Fruit fly (Drosophila melanogaster) whole organism, embryonic: ENCODE measurements around the gene Mob3.

Experiments
- Adf1 ChIP-seq: fragments of 200-800 bp; sonication (Bioruptor generic); IDR thresholded peaks from 2 replicates; pipeline ENCODE4 v1.3.6; 2022; ENCODE audit warnings: missing biosample characterization, missing genetic modification characterization
- Atf3 ChIP-seq: fragments of 200-800 bp; sonication (Bioruptor generic); optimal IDR thresholded peaks from 3 replicates; lab custom pipeline; 2016; ENCODE audit warnings: missing biosample characterization, missing genetic modification characterization
- CG10274 ChIP-seq: fragments of 200-800 bp; sonication (Bioruptor generic); optimal IDR thresholded peaks from 3 replicates; lab custom pipeline; 2017; ENCODE audit warnings: missing biosample characterization, mild to moderate bottlenecking, missing genetic modification characterization
- CG11085 ChIP-seq: fragments of 200-800 bp; sonication (Bioruptor generic); IDR thresholded peaks from 2 replicates; pipeline ENCODE4 v1.3.6; 2022; ENCODE audit warnings: missing biosample characterization, missing genetic modification characterization
- CG11398 ChIP-seq: fragments of 200-800 bp; sonication (Bioruptor generic); optimal IDR thresholded peaks from 2 replicates; lab custom pipeline; 2016; ENCODE audit warnings: missing biosample characterization, missing genetic modification characterization
- CG12155 ChIP-seq: fragments of 200-800 bp; sonication (Bioruptor generic); optimal IDR thresholded peaks from 3 replicates; lab custom pipeline; 2016; ENCODE audit warnings: missing biosample characterization, missing genetic modification characterization
- CG12299 ChIP-seq: fragments of 200-800 bp; sonication (Bioruptor generic); optimal IDR thresholded peaks from 2 replicates; lab custom pipeline; 2018; ENCODE audit warnings: missing biosample characterization, mild to moderate bottlenecking, missing genetic modification characterization
- CG12744 ChIP-seq: fragments of 200-800 bp; sonication (Bioruptor generic); optimal IDR thresholded peaks from 2 replicates; lab custom pipeline; 2016; ENCODE audit warnings: missing biosample characterization, missing genetic modification characterization
- CG14014 ChIP-seq: fragments of 200-800 bp; sonication (Bioruptor generic); IDR thresholded peaks from 2 replicates; pipeline ENCODE4 v1.3.6; 2022; ENCODE audit warnings: missing biosample characterization, missing genetic modification characterization
- CG16813 ChIP-seq: fragments of 200-800 bp; sonication (Bioruptor generic); IDR thresholded peaks from 3 replicates; pipeline ENCODE4 v1.3.6; 2022; ENCODE audit warnings: missing biosample characterization, missing genetic modification characterization; ENCODE audit not compliant: partially characterized antibody
- CG17361 ChIP-seq: fragments of 200-800 bp; sonication (Bioruptor generic); IDR thresholded peaks from 3 replicates; pipeline ENCODE4 v1.3.6; 2022; ENCODE audit warnings: missing biosample characterization, missing genetic modification characterization
- CG17385 ChIP-seq: fragments of 200-800 bp; sonication (Bioruptor generic); optimal IDR thresholded peaks from 3 replicates; lab custom pipeline; 2018; ENCODE audit warnings: missing biosample characterization, mild to moderate bottlenecking, missing genetic modification characterization
- CG18011 ChIP-seq: fragments of 200-800 bp; sonication (Bioruptor generic); optimal IDR thresholded peaks from 2 replicates; lab custom pipeline; 2017; ENCODE audit warnings: missing biosample characterization, missing genetic modification characterization, mild to moderate bottlenecking, moderate library complexity, missing genotype
- CG31441 ChIP-seq: fragments of 200-800 bp; sonication (Bioruptor generic); IDR thresholded peaks from 2 replicates; pipeline ENCODE4 v1.3.6; 2022; ENCODE audit warnings: missing biosample characterization, missing genetic modification characterization
- CG3995 ChIP-seq: fragments of 200-800 bp; sonication (Bioruptor generic); optimal IDR thresholded peaks from 3 replicates; lab custom pipeline; 2016; ENCODE audit warnings: missing biosample characterization, missing genetic modification characterization
- CG43689 ChIP-seq: fragments of 200-800 bp; sonication (Bioruptor generic); IDR thresholded peaks from 2 replicates; pipeline ENCODE4 v1.3.6; 2022; ENCODE audit warnings: missing biosample characterization, missing genetic modification characterization
- CG6683 ChIP-seq: fragments of 200-800 bp; sonication (Bioruptor generic); optimal IDR thresholded peaks from 2 replicates; lab custom pipeline; 2017; ENCODE audit warnings: missing biosample characterization, mild to moderate bottlenecking, missing genetic modification characterization, missing genetic modification reagents
- CG7987 ChIP-seq: fragments of 200-800 bp; sonication (Bioruptor generic); optimal IDR thresholded peaks from 2 replicates; lab custom pipeline; 2018; ENCODE audit warnings: missing biosample characterization, mild to moderate bottlenecking, missing genetic modification characterization, moderate library complexity
- CG9437 ChIP-seq: fragments of 200-800 bp; sonication (Bioruptor generic); optimal IDR thresholded peaks from 2 replicates; lab custom pipeline; 2018; ENCODE audit warnings: missing biosample characterization, mild to moderate bottlenecking, missing genetic modification characterization
- CG9727 ChIP-seq: fragments of 200-800 bp; sonication (Bioruptor generic); optimal IDR thresholded peaks from 3 replicates; lab custom pipeline; 2017; ENCODE audit warnings: missing biosample characterization, mild to moderate bottlenecking, missing genetic modification characterization
- CG9797 ChIP-seq: fragments of 200-800 bp; sonication (Bioruptor generic); optimal IDR thresholded peaks from 3 replicates; lab custom pipeline; 2018; ENCODE audit warnings: missing biosample characterization, mild to moderate bottlenecking, missing genetic modification characterization
- CTCF ChIP-seq: fragments of 200-800 bp; sonication (Bioruptor generic); optimal IDR thresholded peaks from 2 replicates; lab custom pipeline; 2017; ENCODE audit warnings: missing biosample characterization, mild to moderate bottlenecking, missing genetic modification characterization, moderate library complexity
- D19A ChIP-seq: fragments of 200-800 bp; optimal IDR thresholded peaks from 3 replicates; lab custom pipeline; 2019; ENCODE audit warnings: missing biosample characterization, mild to moderate bottlenecking, missing genetic modification characterization, moderate library complexity
- D19B ChIP-seq: fragments of 200-800 bp; sonication (Bioruptor generic); optimal IDR thresholded peaks from 2 replicates; lab custom pipeline; 2017; ENCODE audit warnings: missing biosample characterization, mild to moderate bottlenecking, missing genetic modification characterization
- Dfd ChIP-seq, 2 experiments: fragments of >200 bp; optimal IDR thresholded peaks; 2 replicates each; lab custom pipeline; 2017; ENCODE audit warnings: missing biosample characterization in 2 of 2, missing genetic modification characterization in 2 of 2
- Fer3 ChIP-seq: fragments of 200-800 bp; sonication (Bioruptor generic); optimal IDR thresholded peaks from 2 replicates; lab custom pipeline; 2018; ENCODE audit warnings: missing biosample characterization, mild to moderate bottlenecking, missing genetic modification characterization, moderate library complexity
- Hr3 ChIP-seq: fragments of 200-800 bp; sonication (Bioruptor generic); optimal IDR thresholded peaks from 3 replicates; lab custom pipeline; 2016; ENCODE audit warnings: missing biosample characterization, missing genetic modification characterization
- Lhr ChIP-seq: fragments of 200-800 bp; sonication (Bioruptor generic); optimal IDR thresholded peaks from 3 replicates; lab custom pipeline; 2017; ENCODE audit warnings: mild to moderate bottlenecking, missing biosample characterization, missing genetic modification reagents, missing genetic modification characterization
- MTF-1 ChIP-seq: fragments of 200-800 bp; sonication (Bioruptor generic); optimal IDR thresholded peaks from 2 replicates; lab custom pipeline; 2018; ENCODE audit warnings: missing biosample characterization, mild to moderate bottlenecking, missing genetic modification characterization, borderline replicate concordance
- Ravus ChIP-seq: fragments of 200-800 bp; sonication (Bioruptor generic); IDR thresholded peaks from 2 replicates; pipeline ENCODE4 v1.3.6; 2022; ENCODE audit warnings: missing biosample characterization, missing genetic modification characterization
- Rfx ChIP-seq: fragments of 200-800 bp; sonication (Bioruptor generic); IDR thresholded peaks from 2 replicates; pipeline ENCODE4 v1.3.6; 2022; ENCODE audit warnings: missing biosample characterization, missing genetic modification characterization
- Scr ChIP-seq: fragments of 200-800 bp; sonication (Bioruptor generic); IDR thresholded peaks from 2 replicates; pipeline ENCODE4 v1.3.6; 2022; ENCODE audit warnings: missing biosample characterization, missing genetic modification characterization; ENCODE audit not compliant: partially characterized antibody
- Sin3A ChIP-seq: fragments of >200 bp; optimal IDR thresholded peaks from 2 replicates; lab custom pipeline; 2018
- Six4 ChIP-seq: fragments of 200-800 bp; sonication (Bioruptor generic); optimal IDR thresholded peaks from 2 replicates; lab custom pipeline; 2016; ENCODE audit warnings: missing biosample characterization, missing genetic modification characterization
- az2 ChIP-seq: fragments of 200-800 bp; sonication (Bioruptor generic); optimal IDR thresholded peaks from 3 replicates; lab custom pipeline; 2016; ENCODE audit warnings: missing biosample characterization, missing genetic modification characterization
- bab2 ChIP-seq: fragments of 200-800 bp; sonication (Bioruptor generic); optimal IDR thresholded peaks from 2 replicates; lab custom pipeline; 2016; ENCODE audit warnings: missing biosample characterization, missing genetic modification characterization
- cg ChIP-seq: fragments of 200-800 bp; sonication (Bioruptor generic); optimal IDR thresholded peaks from 3 replicates; lab custom pipeline; 2019; ENCODE audit warnings: missing biosample characterization, mild to moderate bottlenecking, missing genetic modification characterization, moderate library complexity
- chif ChIP-seq, 2 experiments: fragments of 200-800 bp; sonication (Bioruptor generic); optimal IDR thresholded peaks; 3 replicates each; lab custom pipeline; 2016; ENCODE audit warnings: missing biosample characterization in 2 of 2, missing genetic modification characterization in 2 of 2
- corto ChIP-seq: fragments of 200-800 bp; sonication (Bioruptor generic); optimal IDR thresholded peaks from 2 replicates; lab custom pipeline; 2016; ENCODE audit warnings: missing biosample characterization, mild to moderate bottlenecking, missing genetic modification characterization, moderate library complexity
- da ChIP-seq: fragments of 200-800 bp; sonication (Bioruptor generic); optimal IDR thresholded peaks from 2 replicates; lab custom pipeline; 2016; ENCODE audit warnings: missing biosample characterization, missing genetic modification characterization
- dati ChIP-seq: fragments of 200-800 bp; sonication (Bioruptor generic); IDR thresholded peaks from 2 replicates; pipeline ENCODE4 v1.3.6; 2022; ENCODE audit warnings: missing biosample characterization, missing genetic modification characterization
- ewg ChIP-seq: fragments of 200-800 bp; sonication (Bioruptor generic); optimal IDR thresholded peaks from 3 replicates; lab custom pipeline; 2017; ENCODE audit warnings: mild to moderate bottlenecking, missing biosample characterization, missing genetic modification reagents, missing genetic modification characterization
- gce ChIP-seq: fragments of 200-800 bp; sonication (Bioruptor generic); IDR thresholded peaks from 3 replicates; pipeline ENCODE4 v1.3.6; 2022; ENCODE audit warnings: missing biosample characterization, missing genetic modification characterization
- gcm ChIP-seq: fragments of 200-800 bp; sonication (Bioruptor generic); optimal IDR thresholded peaks from 2 replicates; lab custom pipeline; 2019; ENCODE audit warnings: missing biosample characterization, mild to moderate bottlenecking, missing genetic modification characterization, moderate library complexity
- jigr1 ChIP-seq: fragments of 200-800 bp; sonication (Bioruptor generic); IDR thresholded peaks from 3 replicates; pipeline ENCODE4 v1.3.6; 2022; ENCODE audit warnings: missing biosample characterization, missing genetic modification characterization
- lbe ChIP-seq: fragments of 200-800 bp; sonication (Bioruptor generic); optimal IDR thresholded peaks from 2 replicates; lab custom pipeline; 2016; ENCODE audit warnings: missing biosample characterization, mild to moderate bottlenecking, missing genetic modification characterization
- lilli ChIP-seq: fragments of 200-800 bp; sonication (Bioruptor generic); optimal IDR thresholded peaks from 3 replicates; lab custom pipeline; 2016; ENCODE audit warnings: missing biosample characterization, missing genetic modification characterization
- mirr ChIP-seq: fragments of 200-800 bp; sonication (Bioruptor generic); optimal IDR thresholded peaks from 3 replicates; lab custom pipeline; 2018; ENCODE audit warnings: missing biosample characterization, mild to moderate bottlenecking, missing genetic modification characterization
- nerfin-2 ChIP-seq: fragments of 200-800 bp; sonication (Bioruptor generic); IDR thresholded peaks from 2 replicates; pipeline ENCODE4 v1.3.6; 2022; ENCODE audit warnings: missing biosample characterization, missing genetic modification characterization; ENCODE audit not compliant: partially characterized antibody
- pb ChIP-seq: fragments of 200-800 bp; sonication (Bioruptor generic); optimal IDR thresholded peaks from 3 replicates; lab custom pipeline; 2016; ENCODE audit warnings: missing biosample characterization, missing genetic modification characterization
- pzg ChIP-seq: fragments of 200-800 bp; sonication (Bioruptor generic); optimal IDR thresholded peaks from 3 replicates; lab custom pipeline; 2018; ENCODE audit warnings: missing biosample characterization, mild to moderate bottlenecking, missing genetic modification characterization, moderate library complexity
- shn ChIP-seq: fragments of 200-800 bp; sonication (Bioruptor generic); optimal IDR thresholded peaks from 3 replicates; lab custom pipeline; 2016; ENCODE audit warnings: missing biosample characterization, missing genetic modification characterization

Gene Mob3

dm6 chr2L:10303786-10304185, 38.6 kb downstream of the Mob3 start, which contains the start of gene nmd (continued):
- TF ChIP-seq ewg (GFP tag; lab: Kevin White, UChicago) (no peak), CG9797 (GFP tag; lab: Kevin White, UChicago) (peak; percentile 71), CG31441 (no peak), CG11085 (GFP tag; lab: Robert Waterston, UW) (no peak), MTF-1 (GFP tag; lab: Kevin White, UChicago) (no peak), CG12299 (tag; lab: Kevin White, UChicago) (no peak), CG16813 (peak; percentile 50; the same call in 1 of the 3 replicates), Six4 (no peak), CG7987 (GFP tag; lab: Kevin White, UChicago) (peak; percentile 17), CTCF (GFP tag; lab: Kevin White, UChicago) (no peak), nerfin-2 (GFP tag; lab: Robert Waterston, UW) (no peak), pzg (GFP tag; lab: Kevin White, UChicago) (peak; percentile 80), CG9437 (GFP tag; lab: Kevin White, UChicago) (no peak), CG17385 (GFP tag; lab: Kevin White, UChicago) (peak; percentile 91), Lhr (GFP tag; lab: Kevin White, UChicago) (peak; percentile 62), corto (GFP tag; lab: Kevin White, UChicago) (no peak), CG43689 (no peak), mirr (GFP tag; lab: Kevin White, UChicago) (no peak), CG12744 (GFP tag; lab: Kevin White, UChicago) (no peak), lbe (no peak), CG10274 (GFP tag; lab: Kevin White, UChicago) (no peak), shn (no peak), CG11398 (no peak), lilli (GFP tag; lab: Kevin White, UChicago) (peak; percentile 28), dati (GFP tag; lab: Robert Waterston, UW) (no peak), Fer3 (tag; lab: Kevin White, UChicago) (no peak), CG14014 (no peak), bab2 (no peak), gcm (no peak), D19B (GFP tag; lab: Kevin White, UChicago) (no peak), Atf3 (GFP tag; lab: Kevin White, UChicago) (no peak), Ravus (GFP tag; lab: Robert Waterston, UW) (no peak), Sin3A (peak; percentile 35), gce (no peak), da (GFP tag; lab: Kevin White, UChicago) (no peak), jigr1 (no peak; the same call in 2 of the 3 replicates), CG3995 (GFP tag; lab: Kevin White, UChicago) (no peak), CG12155 (no peak), pb (no peak), chif (GFP tag; optimal IDR thresholded peaks at IDR 0.05; lab: Kevin White, UChicago) (peak in 1 of 2 experiments; percentile 3), Dfd (GFP tag; optimal IDR thresholded peaks at IDR 0.05; lab: Kevin White, UChicago) (no peak), Hr3 (no peak), CG9727 (GFP tag; lab: Kevin White, UChicago) (no peak), CG17361 (GFP tag; lab: Robert Waterston, UW) (0 out of 3 replicates have a peak, but pooled peaks have one; percentile 24), D19A (no peak), az2 (GFP tag; lab: Kevin White, UChicago) (no peak), CG18011 (GFP tag; lab: Kevin White, UChicago) (no peak), Scr (GFP tag; lab: Robert Waterston, UW) (peak; percentile 19; the same call in 1 of the 2 replicates), CG6683 (GFP tag; lab: Kevin White, UChicago) (no peak), cg (GFP tag; lab: Kevin White, UChicago) (peak; percentile 4), Adf1 (GFP tag; lab: Robert Waterston, UW) (no peak), Rfx (GFP tag; lab: Robert Waterston, UW) (peak; percentile 57)
